Worm (Caenorhabditis elegans): ENCODE measurements around the gene col-2.

Gene col-2

DNA sequence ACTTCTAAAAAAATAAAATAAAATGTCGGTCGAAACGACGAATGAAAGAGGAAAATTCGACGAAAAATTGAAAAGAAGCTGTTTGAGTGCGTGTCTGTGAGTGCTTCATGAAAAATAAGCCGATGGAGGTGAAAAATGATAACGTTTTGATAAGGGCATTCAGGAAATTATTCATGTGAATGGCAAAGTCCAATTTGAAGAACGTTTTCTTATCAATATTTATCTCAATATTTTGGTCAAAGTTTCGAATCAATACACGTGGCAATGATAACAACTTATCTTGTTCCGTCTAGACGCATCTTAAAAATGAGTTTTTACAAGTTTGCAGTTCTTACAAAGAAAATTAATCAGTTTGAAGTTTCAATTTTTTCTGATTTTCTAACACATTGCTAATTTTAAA lies 26.1 kb downstream of the col-2 start (continued):
- no peak for TF ChIP-seq ama-1 (optimal IDR thresholded peaks at IDR 0.05)
- no peak for TF ChIP-seq lin-39 (tag; optimal IDR thresholded peaks at IDR 0.05)
- no peak for TF ChIP-seq lin-13 (GFP tag; optimal IDR thresholded peaks at IDR 0.05)
- TF ChIP-seq zag-1 (tag; optimal IDR thresholded peaks at IDR 0.05) = no peak
- no peak for TF ChIP-seq nhr-25 (tag; optimal IDR thresholded peaks at IDR 0.05)
- TF ChIP-seq nhr-23 (tag; optimal IDR thresholded peaks at IDR 0.05) = no peak
- TF ChIP-seq nhr-21 (tag; optimal IDR thresholded peaks at IDR 0.05) = no peak
- no peak for TF ChIP-seq ztf-1 (GFP tag; conservative IDR thresholded peaks at IDR 0.05)
- no peak for TF ChIP-seq nhr-129 (tag; optimal IDR thresholded peaks at IDR 0.05)
- TF ChIP-seq C34F6.9 (tag; optimal IDR thresholded peaks at IDR 0.05) = no peak
- TF ChIP-seq ceh-16 (tag; optimal IDR thresholded peaks at IDR 0.05) = no peak
- TF ChIP-seq ZK546.5 (tag; optimal IDR thresholded peaks at IDR 0.05) = no peak
- TF ChIP-seq ceh-82 (tag; optimal IDR thresholded peaks at IDR 0.05) = no peak
- no peak for TF ChIP-seq unc-39 (tag; optimal IDR thresholded peaks at IDR 0.05)
- peak; percentile 7 for TF ChIP-seq sma-3 (GFP tag; optimal IDR thresholded peaks at IDR 0.05)
- peak; percentile 55 for TF ChIP-seq F13H6.1 (tag; optimal IDR thresholded peaks at IDR 0.05)

DNA sequence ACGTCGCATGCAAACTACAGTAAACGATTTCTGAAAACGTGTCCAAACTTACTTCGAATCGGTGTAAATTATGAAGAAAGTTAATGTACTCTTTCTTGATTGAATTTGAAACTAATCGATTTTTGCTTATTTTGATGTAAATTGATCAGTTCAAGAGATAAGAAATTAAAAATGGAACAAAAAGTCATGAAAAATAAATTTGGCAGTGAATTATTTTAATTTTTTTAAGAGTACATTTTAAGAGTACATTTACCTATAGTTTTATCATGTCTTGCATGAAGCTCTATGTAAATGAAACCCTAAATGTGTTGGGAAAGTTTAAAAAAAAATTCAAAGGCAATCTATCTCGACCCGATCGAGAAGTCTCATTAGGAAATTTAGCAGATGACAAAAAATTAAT lies 29.1 kb downstream of the col-2 start, which contains the start of gene T04B2.7:
Gene T04B2.7 (minus strand): TSS at position 101 of the 400 bp plus-strand sequence.
- TF ChIP-seq unc-55 (GFP tag; optimal IDR thresholded peaks at IDR 0.05) (no peak), lsy-2 (tag; optimal IDR thresholded peaks at IDR 0.05) (no peak), lin-39 (tag; optimal IDR thresholded peaks at IDR 0.05) (no peak), zag-1 (tag; optimal IDR thresholded peaks at IDR 0.05) (no peak), blmp-1 (tag; optimal IDR thresholded peaks at IDR 0.05; ENCODE audit: insufficient read depth) (no peak), crh-2 (tag; optimal IDR thresholded peaks at IDR 0.05) (no peak), nhr-237 (tag; optimal IDR thresholded peaks at IDR 0.05) (no peak), alr-1 (tag; optimal IDR thresholded peaks at IDR 0.05) (no peak), nhr-10 (tag; optimal IDR thresholded peaks at IDR 0.05) (no peak), nhr-23 (tag; optimal IDR thresholded peaks at IDR 0.05) (no peak), lin-13 (GFP tag; optimal IDR thresholded peaks at IDR 0.05) (no peak), ceh-82 (tag; optimal IDR thresholded peaks at IDR 0.05) (no peak), nhr-77 (tag; optimal IDR thresholded peaks at IDR 0.05) (no peak), skn-1 (tag; optimal IDR thresholded peaks at IDR 0.05) (no peak)

DNA sequence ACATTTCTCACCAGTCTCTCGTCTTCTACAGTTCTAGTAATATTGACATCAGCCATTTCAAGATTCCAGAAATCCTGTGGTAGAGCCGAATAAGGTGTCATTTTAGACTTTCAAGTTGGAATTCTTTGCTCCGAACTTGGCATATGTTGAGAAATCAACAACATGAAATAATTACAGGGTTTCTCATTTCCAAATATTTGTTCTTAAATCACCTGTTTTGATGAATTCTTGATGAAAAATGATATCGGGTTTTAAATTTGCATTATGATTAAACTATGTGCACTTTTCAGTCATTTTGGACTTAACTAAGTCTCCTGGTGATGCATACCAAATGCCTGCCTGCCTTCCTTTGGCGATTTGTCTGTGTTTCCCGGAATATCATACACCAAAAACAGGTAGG lies 31.7 kb downstream of the col-2 start, which contains the start of gene srv-12:
Gene srv-12 (minus strand): TSS at position 101 of the 400 bp plus-strand sequence.
- TF ChIP-seq lsy-2 (tag; optimal IDR thresholded peaks at IDR 0.05) = no peak

DNA sequence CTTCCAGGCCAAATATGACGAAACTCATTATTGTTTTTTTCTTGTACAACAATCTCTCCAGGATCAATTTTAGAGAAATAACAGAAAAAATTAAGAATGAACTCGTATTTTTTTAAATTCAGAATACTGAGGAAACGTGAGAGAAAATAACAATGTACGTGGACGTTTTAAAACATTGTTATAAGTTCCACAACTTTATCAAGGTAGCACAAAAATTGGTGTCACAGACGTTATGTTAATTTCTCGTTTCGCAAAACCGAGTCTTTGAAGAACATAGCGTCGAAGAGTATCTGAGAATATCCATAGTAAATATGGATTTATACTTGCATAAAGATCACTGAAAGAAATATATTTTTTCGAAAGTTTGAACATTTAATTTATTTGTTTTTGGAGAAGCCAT lies 34.2 kb downstream of the col-2 start, which contains the start of gene T04B2.8:
Gene T04B2.8 (minus strand): TSS at position 101 of the 400 bp plus-strand sequence.
- TF ChIP-seq skn-1 (tag; optimal IDR thresholded peaks at IDR 0.05) (no peak), nhr-21 (tag; optimal IDR thresholded peaks at IDR 0.05) (no peak), mdl-1 (tag; optimal IDR thresholded peaks at IDR 0.05) (no peak), alr-1 (tag; optimal IDR thresholded peaks at IDR 0.05) (no peak), fos-1 (tag; optimal IDR thresholded peaks at IDR 0.05) (no peak), ztf-1 (GFP tag; conservative IDR thresholded peaks at IDR 0.05) (no peak), mab-5 (tag; optimal IDR thresholded peaks at IDR 0.05) (no peak), nhr-237 (tag; optimal IDR thresholded peaks at IDR 0.05) (no peak), elt-3 (tag; optimal IDR thresholded peaks at IDR 0.05) (no peak), ceh-16 (tag; optimal IDR thresholded peaks at IDR 0.05) (no peak), nhr-10 (tag; optimal IDR thresholded peaks at IDR 0.05) (no peak), nhr-23 (tag; optimal IDR thresholded peaks at IDR 0.05) (no peak)

DNA sequence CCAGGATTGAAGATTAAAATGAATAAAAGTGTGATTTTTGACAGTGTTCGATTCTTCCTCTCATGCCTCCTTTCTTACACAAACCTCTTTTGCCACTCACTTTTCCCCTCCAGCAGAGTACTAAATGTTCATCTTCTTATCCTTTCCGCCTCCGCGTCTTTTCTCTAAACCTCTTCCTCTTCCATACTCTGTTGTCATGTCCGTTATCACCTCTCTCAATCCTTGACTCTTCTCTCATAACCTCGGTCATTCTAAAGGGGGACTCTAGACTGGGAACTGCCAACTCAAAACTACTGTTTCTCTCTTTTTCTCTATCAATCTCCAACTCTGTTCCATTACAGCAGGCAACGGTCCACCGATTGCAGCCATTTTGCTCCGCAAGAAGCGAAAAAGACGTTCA lies 37.0 kb downstream of the col-2 start:
- TF ChIP-seq zag-1 (tag; optimal IDR thresholded peaks at IDR 0.05) (no peak), nhr-129 (tag; optimal IDR thresholded peaks at IDR 0.05) (peak; percentile 27)

DNA sequence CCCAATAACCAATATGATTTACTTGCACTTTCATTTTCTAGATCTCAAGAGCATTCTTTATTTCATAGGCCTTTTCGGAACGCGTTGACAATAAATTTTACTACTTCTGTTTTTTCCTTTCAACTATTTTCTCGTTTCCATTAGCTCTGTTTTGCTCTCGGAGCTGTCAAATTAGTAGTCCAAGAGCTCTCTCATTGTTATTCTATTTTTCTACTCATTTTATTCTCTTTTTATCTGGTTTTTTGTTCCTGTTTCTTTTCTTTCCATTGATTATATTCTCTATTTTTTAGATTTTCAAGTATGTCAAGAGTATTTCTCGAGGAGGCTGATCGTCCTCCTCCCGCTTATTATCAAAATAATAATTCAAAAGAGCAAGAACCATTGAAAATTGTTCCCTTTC lies 38.1 kb downstream of the col-2 start, which contains the start of gene T04B2.3:
Gene T04B2.3 (plus strand): TSS at position 301 of the 400 bp plus-strand sequence.
- TF ChIP-seq sma-3 (GFP tag; optimal IDR thresholded peaks at IDR 0.05) (no peak), C34F6.9 (tag; optimal IDR thresholded peaks at IDR 0.05) (no peak), lin-11 (tag; optimal IDR thresholded peaks at IDR 0.05) (no peak), skn-1 (tag; optimal IDR thresholded peaks at IDR 0.05) (no peak), nhr-11 (tag; optimal IDR thresholded peaks at IDR 0.05) (no peak)

All from whole organism, L2 larva.